Fruit fly (Drosophila melanogaster): Measurements from ENCODE around the gene CG9981.
A peak's percentile ranks its signal among the peaks of the same experiment; 100 is the strongest.

Gene CG9981

DNA sequence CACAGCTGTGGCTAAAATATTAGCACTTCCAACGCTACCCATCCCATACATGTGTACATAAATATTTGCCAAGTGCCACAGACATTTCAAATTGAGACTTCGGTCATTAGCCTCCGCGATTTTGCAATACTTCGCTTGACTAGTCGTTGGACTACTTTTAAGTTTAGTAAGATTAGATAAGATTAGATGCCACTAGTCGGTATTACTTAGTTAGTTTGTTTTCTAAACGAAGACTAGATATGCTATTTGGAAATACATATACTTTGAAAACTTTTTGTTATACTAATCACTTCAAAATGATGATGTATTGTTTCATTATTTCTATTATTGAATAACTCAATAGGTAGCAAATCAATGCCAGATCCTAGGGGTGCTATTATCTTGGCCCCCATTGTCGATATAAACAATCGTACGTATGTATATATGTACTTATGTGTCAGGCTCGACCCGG, 19.0 kb downstream of the CG9981 start (continued):
- peak; percentile 52 for TF ChIP-seq CG7556 (GFP tag; optimal IDR thresholded peaks at IDR 0.05)
- 0 out of 2 replicates have a peak, but pooled peaks have one; percentile 24 for TF ChIP-seq seq (GFP tag; IDR thresholded peaks at IDR 0.05)
- 0 out of 2 replicates have a peak, but pooled peaks have one; percentile 30 for TF ChIP-seq ssp (GFP tag; IDR thresholded peaks at IDR 0.05)
- no peak for TF ChIP-seq ab (GFP tag; optimal IDR thresholded peaks at IDR 0.05)
- peak; percentile 38 for TF ChIP-seq mirr (GFP tag; optimal IDR thresholded peaks at IDR 0.05)
- TF ChIP-seq BtbVII (GFP tag; optimal IDR thresholded peaks at IDR 0.05): peak; percentile 14
- peak; percentile 45 for TF ChIP-seq CG15011 (GFP tag; optimal IDR thresholded peaks at IDR 0.05)
- TF ChIP-seq CG6654 (GFP tag; optimal IDR thresholded peaks at IDR 0.05): no peak
- no peak for TF ChIP-seq jumu (GFP tag; optimal IDR thresholded peaks at IDR 0.05)
- TF ChIP-seq prd (optimal IDR thresholded peaks at IDR 0.05): no peak
- TF ChIP-seq prd (GFP tag; IDR thresholded peaks at IDR 0.05): no peak
- TF ChIP-seq ci (GFP tag; IDR thresholded peaks at IDR 0.05): no peak
- TF ChIP-seq NK7.1 (GFP tag; optimal IDR thresholded peaks at IDR 0.05): no peak
- TF ChIP-seq CG9817 (tag; optimal IDR thresholded peaks at IDR 0.05): no peak
- no peak for TF ChIP-seq croc (GFP tag; conservative IDR thresholded peaks at IDR 0.05)
- no peak for TF ChIP-seq CG8089 (GFP tag; optimal IDR thresholded peaks at IDR 0.05)
- no peak for TF ChIP-seq CG8478 (optimal IDR thresholded peaks at IDR 0.05)
- TF ChIP-seq CG8281 (tag; optimal IDR thresholded peaks at IDR 0.05): no peak
- TF ChIP-seq NC2α (GFP tag; optimal IDR thresholded peaks at IDR 0.05): no peak
- TF ChIP-seq CG2875 (GFP tag; optimal IDR thresholded peaks at IDR 0.05): peak; percentile 29
- TF ChIP-seq Myb (GFP tag; optimal IDR thresholded peaks at IDR 0.05): no peak
- no peak for TF ChIP-seq CG7963 (GFP tag; IDR thresholded peaks at IDR 0.05; ENCODE audit: partially characterized antibody)
- TF ChIP-seq sim (GFP tag; IDR thresholded peaks at IDR 0.05): 0 out of 2 replicates have a peak, but pooled peaks have one; percentile 17
- TF ChIP-seq Awh (GFP tag; IDR thresholded peaks at IDR 0.05): no peak
- no peak for TF ChIP-seq sd (tag; optimal IDR thresholded peaks at IDR 0.05)
- peak; percentile 16 for TF ChIP-seq CG4328 (GFP tag; optimal IDR thresholded peaks at IDR 0.05)
- no peak for TF ChIP-seq CG8765 (GFP tag; IDR thresholded peaks at IDR 0.05)
- no peak for TF ChIP-seq stwl (tag; optimal IDR thresholded peaks at IDR 0.05)
- peak; percentile 34 for TF ChIP-seq odd (GFP tag; optimal IDR thresholded peaks at IDR 0.05)
- peak; percentile 24 for TF ChIP-seq PHDP (tag; optimal IDR thresholded peaks at IDR 0.05)
- TF ChIP-seq Bteb2 (GFP tag; optimal IDR thresholded peaks at IDR 0.05): no peak
- TF ChIP-seq Xbp1 (GFP tag; optimal IDR thresholded peaks at IDR 0.05): peak; percentile 1
- peak; percentile 53 for TF ChIP-seq CG11504 (tag; optimal IDR thresholded peaks at IDR 0.05)
- TF ChIP-seq Jarid2 (GFP tag; optimal IDR thresholded peaks at IDR 0.05): no peak
- TF ChIP-seq CG18764 (GFP tag; optimal IDR thresholded peaks at IDR 0.05): no peak
- peak; percentile 23 for TF ChIP-seq Hr3 (GFP tag; optimal IDR thresholded peaks at IDR 0.05)
- peak; percentile 5 for TF ChIP-seq CG10979 (tag; optimal IDR thresholded peaks at IDR 0.05)
- TF ChIP-seq CG13296 (GFP tag; optimal IDR thresholded peaks at IDR 0.05): peak; percentile 22
- TF ChIP-seq chm (GFP tag; IDR thresholded peaks at IDR 0.05): no peak
- TF ChIP-seq CkIIα-i1 (GFP tag; IDR thresholded peaks at IDR 0.05): no peak
- no peak for TF ChIP-seq CG17568 (GFP tag; optimal IDR thresholded peaks at IDR 0.05)
- no peak for TF ChIP-seq CG33557 (GFP tag; optimal IDR thresholded peaks at IDR 0.05)
- no peak for TF ChIP-seq CG6254 (GFP tag; optimal IDR thresholded peaks at IDR 0.05)
- TF ChIP-seq CG1832 (GFP tag; optimal IDR thresholded peaks at IDR 0.05): no peak
- TF ChIP-seq slou (GFP tag; optimal IDR thresholded peaks at IDR 0.05): no peak
- no peak for TF ChIP-seq H15 (GFP tag; IDR thresholded peaks at IDR 0.05)
- no peak for TF ChIP-seq CG3407 (GFP tag; optimal IDR thresholded peaks at IDR 0.05)
- TF ChIP-seq CHES-1-like (GFP tag; optimal IDR thresholded peaks at IDR 0.05): peak; percentile 26
- no peak for TF ChIP-seq CG10431 (GFP tag; optimal IDR thresholded peaks at IDR 0.05)
- no peak for TF ChIP-seq klu (GFP tag; IDR thresholded peaks at IDR 0.05)
- no peak for TF ChIP-seq CG12942 (GFP tag; optimal IDR thresholded peaks at IDR 0.05)
- no peak for TF ChIP-seq az2 (GFP tag; optimal IDR thresholded peaks at IDR 0.05)
